Fruit fly (Drosophila melanogaster) whole organism, embryonic: Measurements from ENCODE around the gene CG31871.

ENCODE experiments used
- Asciz ChIP-seq: fragments of 200-800 bp; sonication (Bioruptor generic); optimal IDR thresholded peaks from 2 replicates; lab custom pipeline; 2017; ENCODE audit warnings: missing biosample characterization, mild to moderate bottlenecking, missing genetic modification characterization, missing genetic modification reagents
- Atf-2 ChIP-seq: fragments of 200-800 bp; sonication (Bioruptor generic); optimal IDR thresholded peaks from 2 replicates; lab custom pipeline; 2016; ENCODE audit warnings: missing biosample characterization, missing genetic modification characterization
- Bgb ChIP-seq: fragments of 200-800 bp; sonication (Bioruptor generic); IDR thresholded peaks from 2 replicates; pipeline ENCODE4 v1.3.6; 2022; ENCODE audit warnings: missing biosample characterization, missing genetic modification characterization; ENCODE audit not compliant: partially characterized antibody
- CG10431 ChIP-seq: fragments of 200-800 bp; sonication (Bioruptor generic); optimal IDR thresholded peaks from 3 replicates; lab custom pipeline; 2018; ENCODE audit warnings: missing biosample characterization, mild to moderate bottlenecking, missing genetic modification characterization
- CG11247 ChIP-seq: fragments of 200-800 bp; sonication (Bioruptor generic); IDR thresholded peaks from 2 replicates; pipeline ENCODE4 v1.3.6; 2022; ENCODE audit warnings: missing biosample characterization, missing genetic modification characterization
- CG12659 ChIP-seq: fragments of 200-800 bp; sonication (Bioruptor generic); optimal IDR thresholded peaks from 3 replicates; lab custom pipeline; 2017; ENCODE audit warnings: mild to moderate bottlenecking, missing biosample characterization, missing genetic modification reagents, missing genetic modification characterization
- CG12942 ChIP-seq: fragments of 200-800 bp; sonication (Bioruptor generic); optimal IDR thresholded peaks from 3 replicates; lab custom pipeline; 2016; ENCODE audit warnings: missing biosample characterization, missing genetic modification characterization
- CG14014 ChIP-seq: fragments of 200-800 bp; sonication (Bioruptor generic); IDR thresholded peaks from 2 replicates; pipeline ENCODE4 v1.3.6; 2022; ENCODE audit warnings: missing biosample characterization, missing genetic modification characterization
- CG17385 ChIP-seq: fragments of 200-800 bp; sonication (Bioruptor generic); optimal IDR thresholded peaks from 3 replicates; lab custom pipeline; 2018; ENCODE audit warnings: missing biosample characterization, mild to moderate bottlenecking, missing genetic modification characterization
- CG17568 ChIP-seq: fragments of 200-800 bp; sonication (Bioruptor generic); optimal IDR thresholded peaks from 2 replicates; lab custom pipeline; 2018; ENCODE audit warnings: missing biosample characterization, mild to moderate bottlenecking, missing genetic modification characterization, moderate library complexity
- CG2889 ChIP-seq: fragments of 200-800 bp; sonication (Bioruptor generic); IDR thresholded peaks from 3 replicates; pipeline ENCODE4 v1.3.6; 2022; ENCODE audit warnings: missing biosample characterization, missing genetic modification characterization
- CG31388 ChIP-seq: fragments of 200-800 bp; sonication (Bioruptor generic); optimal IDR thresholded peaks from 2 replicates; lab custom pipeline; 2016; ENCODE audit warnings: missing biosample characterization, missing genetic modification characterization
- CG32772 ChIP-seq: fragments of 200-800 bp; sonication (Bioruptor generic); IDR thresholded peaks from 2 replicates; pipeline ENCODE4 v1.3.6; 2022; ENCODE audit warnings: missing biosample characterization, missing genetic modification characterization
- CG42726 ChIP-seq: fragments of 200-800 bp; sonication (Bioruptor generic); IDR thresholded peaks from 2 replicates; pipeline ENCODE4 v1.3.6; 2022; ENCODE audit warnings: missing biosample characterization, missing genetic modification characterization; ENCODE audit not compliant: partially characterized antibody
- CG5953 ChIP-seq: fragments of 200-800 bp; sonication (Bioruptor generic); IDR thresholded peaks from 2 replicates; pipeline ENCODE4 v1.3.6; 2022; ENCODE audit warnings: missing biosample characterization, missing genetic modification characterization
- CG6765 ChIP-seq: fragments of 200-800 bp; sonication (Bioruptor generic); optimal IDR thresholded peaks from 3 replicates; lab custom pipeline; 2017; ENCODE audit warnings: missing biosample characterization, mild to moderate bottlenecking, missing genetic modification characterization
- CG6854 ChIP-seq: fragments of 200-800 bp; sonication (Bioruptor generic); optimal IDR thresholded peaks from 3 replicates; lab custom pipeline; 2017; ENCODE audit warnings: missing biosample characterization, mild to moderate bottlenecking, missing genetic modification characterization
- CG7357 ChIP-seq: fragments of 200-800 bp; sonication (Bioruptor generic); IDR thresholded peaks from 3 replicates; pipeline ENCODE4 v1.3.6; 2022; ENCODE audit warnings: missing biosample characterization, missing genetic modification characterization
- CG9437 ChIP-seq: fragments of 200-800 bp; sonication (Bioruptor generic); optimal IDR thresholded peaks from 2 replicates; lab custom pipeline; 2018; ENCODE audit warnings: missing biosample characterization, mild to moderate bottlenecking, missing genetic modification characterization
- CG9797 ChIP-seq: fragments of 200-800 bp; sonication (Bioruptor generic); optimal IDR thresholded peaks from 3 replicates; lab custom pipeline; 2018; ENCODE audit warnings: missing biosample characterization, mild to moderate bottlenecking, missing genetic modification characterization
- CG9932 ChIP-seq: fragments of 200-800 bp; sonication (Bioruptor generic); IDR thresholded peaks from 2 replicates; pipeline ENCODE4 v1.3.6; 2022; ENCODE audit warnings: missing biosample characterization, missing genetic modification characterization
- Dad ChIP-seq: fragments of 200-800 bp; sonication (Bioruptor generic); optimal IDR thresholded peaks from 3 replicates; lab custom pipeline; 2016; ENCODE audit warnings: missing biosample characterization, missing genetic modification characterization
- GATAe ChIP-seq: fragments of 200-800 bp; sonication (Bioruptor generic); conservative IDR thresholded peaks from 2 replicates; pipeline ENCODE4 v1.3.6; 2022; ENCODE audit warnings: missing biosample characterization, missing genetic modification characterization
- HHEX ChIP-seq: fragments of 200-800 bp; sonication (Bioruptor generic); optimal IDR thresholded peaks from 3 replicates; lab custom pipeline; 2017; ENCODE audit warnings: missing biosample characterization, mild to moderate bottlenecking, missing genetic modification characterization, missing genetic modification reagents
- HLH3B ChIP-seq: fragments of 200-800 bp; sonication (Bioruptor generic); IDR thresholded peaks from 2 replicates; pipeline ENCODE4 v1.3.6; 2022; ENCODE audit warnings: missing biosample characterization, missing genetic modification characterization
- Hmx ChIP-seq: fragments of 200-800 bp; sonication (Bioruptor generic); optimal IDR thresholded peaks from 2 replicates; lab custom pipeline; 2016; ENCODE audit warnings: missing biosample characterization, missing genetic modification characterization
- Max ChIP-seq: fragments of 200-800 bp; sonication (Bioruptor generic); optimal IDR thresholded peaks from 2 replicates; lab custom pipeline; 2016; ENCODE audit warnings: missing biosample characterization, mild to moderate bottlenecking, missing genetic modification characterization
- Meics ChIP-seq: fragments of 200-800 bp; sonication (Bioruptor generic); optimal IDR thresholded peaks from 2 replicates; lab custom pipeline; 2017; ENCODE audit warnings: missing biosample characterization, mild to moderate bottlenecking, missing genetic modification characterization
- Myb ChIP-seq: fragments of 200-800 bp; sonication (Bioruptor generic); optimal IDR thresholded peaks from 2 replicates; lab custom pipeline; 2016; ENCODE audit warnings: missing biosample characterization, missing genetic modification characterization
- Poxn ChIP-seq: fragments of 200-800 bp; sonication (Bioruptor generic); IDR thresholded peaks from 2 replicates; pipeline ENCODE4 v1.3.6; 2022; ENCODE audit warnings: missing biosample characterization, missing genetic modification characterization
- Ravus ChIP-seq: fragments of 200-800 bp; sonication (Bioruptor generic); IDR thresholded peaks from 2 replicates; pipeline ENCODE4 v1.3.6; 2022; ENCODE audit warnings: missing biosample characterization, missing genetic modification characterization
- Ssrp ChIP-seq: fragments of 200-800 bp; sonication (Bioruptor generic); optimal IDR thresholded peaks from 2 replicates; lab custom pipeline; 2018; ENCODE audit warnings: missing biosample characterization, mild to moderate bottlenecking, missing genetic modification characterization, moderate library complexity
- Trl ChIP-seq, 3 experiments: fragments of >200 bp in 2 of 3; fragments of 200-800 bp in 1 of 3; sonication (Bioruptor generic) in 1 of 3; optimal IDR thresholded peaks; 2 replicates in 1 of 3; 3 replicates in 2 of 3; lab custom pipeline; 2016 to 2017; ENCODE audit warnings: missing biosample characterization in 1 of 3, missing genetic modification characterization in 1 of 3
- amos ChIP-seq: fragments of 200-800 bp; sonication (Bioruptor generic); IDR thresholded peaks from 2 replicates; pipeline ENCODE4 v1.3.6; 2022; ENCODE audit warnings: missing biosample characterization, missing genetic modification characterization; ENCODE audit not compliant: partially characterized antibody
- btn ChIP-seq: fragments of 200-800 bp; sonication (Bioruptor generic); optimal IDR thresholded peaks from 2 replicates; lab custom pipeline; 2016; ENCODE audit warnings: missing biosample characterization, missing genetic modification characterization
- cad ChIP-seq: fragments of >200 bp; optimal IDR thresholded peaks from 2 replicates; lab custom pipeline; 2017; ENCODE audit warnings: missing biosample characterization, missing genetic modification characterization
- crc ChIP-seq: fragments of 200-800 bp; sonication (Bioruptor generic); optimal IDR thresholded peaks from 2 replicates; lab custom pipeline; 2016; ENCODE audit warnings: missing biosample characterization, missing genetic modification characterization
- eyg ChIP-seq: fragments of 200-800 bp; sonication (Bioruptor generic); optimal IDR thresholded peaks from 3 replicates; lab custom pipeline; 2016; ENCODE audit warnings: missing biosample characterization, missing genetic modification characterization
- gce ChIP-seq: fragments of 200-800 bp; sonication (Bioruptor generic); IDR thresholded peaks from 3 replicates; pipeline ENCODE4 v1.3.6; 2022; ENCODE audit warnings: missing biosample characterization, missing genetic modification characterization
- hth ChIP-seq: fragments of >200 bp; optimal IDR thresholded peaks from 2 replicates; lab custom pipeline; 2017; ENCODE audit warnings: inconsistent platforms
- kah ChIP-seq: fragments of 200-800 bp; sonication (Bioruptor generic); optimal IDR thresholded peaks from 2 replicates; lab custom pipeline; 2018; ENCODE audit warnings: missing biosample characterization, mild to moderate bottlenecking, missing genetic modification characterization
- lmd ChIP-seq: fragments of 200-800 bp; sonication (Bioruptor generic); IDR thresholded peaks from 2 replicates; pipeline ENCODE4 v1.3.6; 2022; ENCODE audit warnings: missing biosample characterization, missing genetic modification characterization
- org-1 ChIP-seq: fragments of 200-800 bp; sonication (Bioruptor generic); optimal IDR thresholded peaks from 2 replicates; lab custom pipeline; 2017; ENCODE audit warnings: missing biosample characterization, missing genetic modification characterization
- pan ChIP-seq, 4 experiments: fragments of >200 bp in 3 of 4; fragments of 200-800 bp in 1 of 4; sonication (Bioruptor generic) in 1 of 4; optimal IDR thresholded peaks in 3 of 4; IDR thresholded peaks in 1 of 4; 2 replicates each; pipeline versions ENCODE4 v1.3.6 to Lab custom; 2017 to 2022; ENCODE audit warnings: missing biosample characterization in 2 of 4, missing genetic modification characterization in 2 of 4, mixed read lengths in 1 of 4
- pum ChIP-seq: fragments of 200-800 bp; sonication (Bioruptor generic); optimal IDR thresholded peaks from 2 replicates; lab custom pipeline; 2016; ENCODE audit warnings: missing biosample characterization, missing genetic modification characterization
- repo ChIP-seq: fragments of 200-800 bp; sonication (Bioruptor generic); optimal IDR thresholded peaks from 2 replicates; lab custom pipeline; 2016; ENCODE audit warnings: missing biosample characterization, missing genetic modification characterization
- salm ChIP-seq: fragments of 200-800 bp; sonication (Bioruptor generic); optimal IDR thresholded peaks from 2 replicates; lab custom pipeline; 2018; ENCODE audit warnings: missing biosample characterization, mild to moderate bottlenecking, missing genetic modification characterization
- schlank ChIP-seq: fragments of 200-800 bp; sonication (Bioruptor generic); optimal IDR thresholded peaks from 2 replicates; lab custom pipeline; 2018; ENCODE audit warnings: missing biosample characterization, mild to moderate bottlenecking, missing genetic modification characterization
- shn ChIP-seq: fragments of 200-800 bp; sonication (Bioruptor generic); optimal IDR thresholded peaks from 3 replicates; lab custom pipeline; 2016; ENCODE audit warnings: missing biosample characterization, missing genetic modification characterization
- tna ChIP-seq: fragments of 200-800 bp; sonication (Bioruptor generic); IDR thresholded peaks from 2 replicates; pipeline ENCODE4 v1.3.6; 2022; ENCODE audit warnings: missing biosample characterization, missing genetic modification characterization; ENCODE audit not compliant: partially characterized antibody
- zfh2 ChIP-seq: fragments of 200-800 bp; sonication (Bioruptor generic); optimal IDR thresholded peaks from 2 replicates; lab custom pipeline; 2016; ENCODE audit warnings: missing biosample characterization, missing genetic modification characterization

Gene CG31871

DNA sequence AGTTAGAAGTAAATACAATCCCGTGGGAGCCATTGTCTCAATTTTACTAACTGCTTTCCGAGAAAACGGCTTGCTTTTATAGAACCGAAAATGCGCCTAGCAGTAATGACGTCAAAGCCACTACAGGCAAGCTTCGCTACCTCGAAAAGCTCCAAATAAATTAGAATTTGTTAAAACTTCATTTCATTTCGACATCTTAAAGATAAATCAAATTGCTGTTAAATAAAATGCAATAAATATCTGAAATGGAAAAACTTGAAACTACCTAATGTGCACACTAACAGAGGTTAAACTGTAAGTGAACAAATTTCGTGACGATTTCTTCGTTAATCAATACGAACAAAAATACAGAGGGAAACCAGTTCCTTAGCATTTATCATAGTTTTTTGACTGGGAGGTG lies 36.1 kb downstream of the CG31871 start, which contains the start of gene CG7300 (continued):
- TF ChIP-seq repo (GFP tag; lab: Kevin White, UChicago) (no peak), zfh2 (GFP tag; lab: Kevin White, UChicago) (no peak), Ravus (GFP tag; lab: Robert Waterston, UW) (peak; percentile 26; the same call in 1 of the 2 replicates), gce (GFP tag; lab: Robert Waterston, UW) (no peak), Bgb (GFP tag; lab: Robert Waterston, UW) (no peak), CG9797 (GFP tag; lab: Kevin White, UChicago) (no peak), CG7357 (peak; percentile 60; the same call in 1 of the 3 replicates), Poxn (GFP tag; lab: Robert Waterston, UW) (no peak), CG9437 (GFP tag; lab: Kevin White, UChicago) (no peak), Trl (optimal IDR thresholded peaks at IDR 0.05; lab: Kevin White, UChicago) (no peak), Trl (GFP tag; optimal IDR thresholded peaks at IDR 0.05; lab: Kevin White, UChicago) (peak; percentile 32), hth (lab: Kevin White, UChicago) (no peak), CG17568 (GFP tag; lab: Kevin White, UChicago) (no peak), Asciz (GFP tag; lab: Kevin White, UChicago) (no peak), Ssrp (tag; lab: Kevin White, UChicago) (peak; percentile 39), GATAe (GFP tag; lab: Robert Waterston, UW) (0 out of 2 replicates have a peak, but pooled peaks have one; percentile 40), Max (GFP tag; lab: Kevin White, UChicago) (peak; percentile 16), CG9932 (GFP tag; lab: Robert Waterston, UW) (peak; percentile 70), pan (optimal IDR thresholded peaks at IDR 0.05; lab: Kevin White, UChicago) (no peak), pan (GFP tag; optimal IDR thresholded peaks at IDR 0.05 in 1 of 2, IDR thresholded peaks at IDR 0.05 in 1 of 2) (peak in 1 of 2 experiments; percentile 72), CG5953 (GFP tag; lab: Robert Waterston, UW) (no peak), CG12659 (GFP tag; lab: Kevin White, UChicago) (peak; percentile 49), Atf-2 (GFP tag; lab: Kevin White, UChicago) (no peak), Meics (GFP tag; lab: Kevin White, UChicago) (peak; percentile 68), btn (no peak), schlank (tag; lab: Kevin White, UChicago) (peak; percentile 8), HLH3B (GFP tag; lab: Robert Waterston, UW) (no peak), cad (no peak), amos (GFP tag; lab: Robert Waterston, UW) (no peak), CG11247 (GFP tag; lab: Robert Waterston, UW) (peak; percentile 70), CG10431 (no peak), CG12942 (GFP tag; lab: Kevin White, UChicago) (peak; percentile 12), tna (GFP tag; lab: Robert Waterston, UW) (no peak), CG14014 (GFP tag; lab: Robert Waterston, UW) (no peak), CG17385 (GFP tag; lab: Kevin White, UChicago) (peak; percentile 49), CG2889 (GFP tag; lab: Robert Waterston, UW) (0 out of 3 replicates have a peak, but pooled peaks have one; percentile 27), pum (GFP tag; lab: Kevin White, UChicago) (no peak), crc (GFP tag; lab: Kevin White, UChicago) (no peak), CG6854 (no peak), CG32772 (GFP tag; lab: Robert Waterston, UW) (peak; percentile 55), CG6765 (GFP tag; lab: Kevin White, UChicago) (no peak), CG42726 (GFP tag; lab: Robert Waterston, UW) (no peak), kah (no peak), Hmx (GFP tag; lab: Kevin White, UChicago) (no peak), eyg (GFP tag; lab: Kevin White, UChicago) (no peak), Myb (GFP tag; lab: Kevin White, UChicago) (peak; percentile 3), shn (GFP tag; lab: Kevin White, UChicago) (no peak), CG31388 (peak; percentile 27), salm (no peak), lmd (GFP tag; lab: Robert Waterston, UW) (peak; percentile 78), org-1 (GFP tag; lab: Kevin White, UChicago) (no peak), Dad (GFP tag; lab: Kevin White, UChicago) (peak; percentile 27), HHEX (peak; percentile 35)
